Worm (Caenorhabditis elegans) whole organism, early embryonic: ENCODE measurements around the gene Y46H3C.7.

Experiments used
- F13C5.2 ChIP-seq: sonication (generic microtip); optimal IDR thresholded peaks from 2 replicates; lab custom pipeline; 2017; ENCODE audit warnings: mild to moderate bottlenecking, missing genetic modification characterization, inconsistent platforms, missing compliant biosample characterization
- ama-1 ChIP-seq: fragments of 150-350 bp; optimal IDR thresholded peaks from 2 replicates; lab custom pipeline; 2014
- flt-1 ChIP-seq: fragments of 200-800 bp; sonication (Bioruptor generic); IDR thresholded peaks from 2 replicates; pipeline ENCODE4 v1.3.6; 2022; ENCODE audit warnings: missing genetic modification characterization, missing compliant biosample characterization
- hmbx-1 ChIP-seq: sonication (generic microtip); optimal IDR thresholded peaks from 2 replicates; lab custom pipeline; 2016; ENCODE audit warnings: mild to moderate bottlenecking, missing genetic modification characterization, missing compliant biosample characterization
- hnd-1 ChIP-seq: sonication (generic microtip); optimal IDR thresholded peaks from 2 replicates; lab custom pipeline; 2016; ENCODE audit warnings: missing genetic modification characterization, missing compliant biosample characterization
- tbx-11 ChIP-seq: fragments of 200-800 bp; sonication (Bioruptor generic); IDR thresholded peaks from 2 replicates; pipeline ENCODE4 v1.3.6; 2022; ENCODE audit warnings: missing genetic modification characterization, missing compliant biosample characterization

DNA sequence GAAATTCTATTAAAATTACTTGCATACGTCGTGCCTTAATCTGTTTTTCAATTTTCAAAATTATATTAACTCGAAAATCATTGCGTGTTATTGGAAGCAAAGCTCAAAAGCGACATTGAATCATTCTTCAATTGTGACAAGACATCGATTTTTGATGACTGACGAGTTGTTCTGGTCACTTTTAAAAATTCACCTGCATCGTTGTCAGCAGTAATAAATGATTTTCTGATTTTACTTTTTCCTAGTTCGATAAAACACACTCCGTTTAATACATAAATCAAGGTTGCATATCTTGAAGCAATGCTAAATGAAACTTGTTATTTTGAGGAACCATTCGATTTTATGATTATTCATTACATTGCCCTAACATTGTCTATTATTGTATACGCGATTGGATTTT, 11.5 kb downstream of the Y46H3C.7 start, which contains the start of gene srh-3:
- TF ChIP-seq ama-1: no peak
- no peak for TF ChIP-seq flt-1 (GFP tag; lab: Robert Waterston, UW)
- no peak for TF ChIP-seq hmbx-1 (tag; lab: Kevin White, UChicago)
- TF ChIP-seq hnd-1 (tag; lab: Kevin White, UChicago): no peak
- no peak for TF ChIP-seq tbx-11
- TF ChIP-seq F13C5.2: no peak
